Worm (Caenorhabditis elegans): ENCODE results near the gene dim-1.

- TF ChIP-seq unc-62 (GFP tag; optimal IDR thresholded peaks at IDR 0.05 in 1 of 2): no peak
- TF ChIP-seq unc-62 (tag; optimal IDR thresholded peaks at IDR 0.05): no peak
- no peak for TF ChIP-seq nhr-76 (tag; optimal IDR thresholded peaks at IDR 0.05)
- TF ChIP-seq F10B5.3 (tag; optimal IDR thresholded peaks at IDR 0.05): no peak
- TF ChIP-seq ceh-82 (tag; optimal IDR thresholded peaks at IDR 0.05): no peak
Observed at ce11 chrX:8082703-8083102, 24.7 kb upstream of the dim-1 start.

Data from whole organism, L4 larva.